Fruit fly (Drosophila melanogaster): ENCODE data around the gene Boh2.

The Boh2 gene

dm6 chr2L:11148969-11149368 lies 29.9 kb upstream of the Boh2 start, which contains the start of gene Gyc32E:
Gene Gyc32E (minus strand): TSS chr2L:11149101.
- TF ChIP-seq h (optimal IDR thresholded peaks at IDR 0.05), result no peak
- TF ChIP-seq pum (GFP tag; optimal IDR thresholded peaks at IDR 0.05), result no peak
- TF ChIP-seq nau (GFP tag; optimal IDR thresholded peaks at IDR 0.05), result no peak
- no peak for TF ChIP-seq CHES-1-like (GFP tag; optimal IDR thresholded peaks at IDR 0.05)
- no peak for TF ChIP-seq lov (optimal IDR thresholded peaks at IDR 0.05)
- TF ChIP-seq lov (GFP tag; IDR thresholded peaks at IDR 0.05), result no peak
- TF ChIP-seq scrt (GFP tag; optimal IDR thresholded peaks at IDR 0.05), result peak; percentile 54
- TF ChIP-seq CG8765 (GFP tag; IDR thresholded peaks at IDR 0.05), result no peak
- peak; percentile 84 for TF ChIP-seq Deaf1 (tag; optimal IDR thresholded peaks at IDR 0.05)
- TF ChIP-seq Hey (tag; optimal IDR thresholded peaks at IDR 0.05), result no peak
- TF ChIP-seq phol (tag; optimal IDR thresholded peaks at IDR 0.05), result no peak

- TF ChIP-seq CG12071 (GFP tag; optimal IDR thresholded peaks at IDR 0.05) (no peak), BtbVII (GFP tag; optimal IDR thresholded peaks at IDR 0.05) (no peak), sens-2 (GFP tag; IDR thresholded peaks at IDR 0.05) (no peak), B-H2 (GFP tag; optimal IDR thresholded peaks at IDR 0.05) (no peak), CG12769 (tag; optimal IDR thresholded peaks at IDR 0.05) (no peak), CG10321 (GFP tag; IDR thresholded peaks at IDR 0.05) (0 out of 2 replicates have a peak, but pooled peaks have one; percentile 12), CG9932 (GFP tag; IDR thresholded peaks at IDR 0.05) (no peak), CG31388 (GFP tag; optimal IDR thresholded peaks at IDR 0.05) (no peak), Tbp (GFP tag; optimal IDR thresholded peaks at IDR 0.05) (no peak), Dip3 (GFP tag; optimal IDR thresholded peaks at IDR 0.05) (peak; percentile 37), CG6689 (GFP tag; IDR thresholded peaks at IDR 0.05) (0 out of 2 replicates have a peak, but pooled peaks have one; percentile 7), mirr (GFP tag; optimal IDR thresholded peaks at IDR 0.05) (no peak), CG8478 (optimal IDR thresholded peaks at IDR 0.05) (no peak), nom (GFP tag; optimal IDR thresholded peaks at IDR 0.05) (no peak), CG4328 (GFP tag; optimal IDR thresholded peaks at IDR 0.05) (no peak), HLHmδ (GFP tag; optimal IDR thresholded peaks at IDR 0.05) (no peak), CG13624 (GFP tag; optimal IDR thresholded peaks at IDR 0.05) (peak; percentile 15), cas (GFP tag; IDR thresholded peaks at IDR 0.05) (no peak), crc (GFP tag; optimal IDR thresholded peaks at IDR 0.05) (no peak), yki (optimal IDR thresholded peaks at IDR 0.05) (no peak), ac (GFP tag; optimal IDR thresholded peaks at IDR 0.05) (no peak), CG11093 (GFP tag; IDR thresholded peaks at IDR 0.05) (no peak), crol (GFP tag; IDR thresholded peaks at IDR 0.05) (no peak), CG9609 (GFP tag; optimal IDR thresholded peaks at IDR 0.05) (no peak), insv (GFP tag; optimal IDR thresholded peaks at IDR 0.05) (no peak), CG16813 (GFP tag; IDR thresholded peaks at IDR 0.05; ENCODE audit: partially characterized antibody) (no peak), CG11504 (tag; optimal IDR thresholded peaks at IDR 0.05) (no peak), pum (GFP tag; optimal IDR thresholded peaks at IDR 0.05) (no peak), CG30403 (GFP tag; optimal IDR thresholded peaks at IDR 0.05) (peak; percentile 18), Poxn (GFP tag; IDR thresholded peaks at IDR 0.05) (no peak), Sry-δ (GFP tag; optimal IDR thresholded peaks at IDR 0.05) (no peak), Spps (tag; optimal IDR thresholded peaks at IDR 0.05) (no peak), cwo (GFP tag; optimal IDR thresholded peaks at IDR 0.05) (no peak), al (GFP tag; IDR thresholded peaks at IDR 0.05) (no peak), fu2 (GFP tag; optimal IDR thresholded peaks at IDR 0.05) (no peak), H15 (GFP tag; IDR thresholded peaks at IDR 0.05) (no peak), Ravus (GFP tag; IDR thresholded peaks at IDR 0.05) (no peak), CG7839 (tag; optimal IDR thresholded peaks at IDR 0.05) (no peak), Hr51 (GFP tag; optimal IDR thresholded peaks at IDR 0.05) (no peak), ranshi (GFP tag; IDR thresholded peaks at IDR 0.05) (peak; percentile 30; the same call in 1 of the 2 replicates)
Observed at dm6 chr2L:11155166-11155958, 23.5 kb upstream of the Boh2 start, which contains the start of gene CG6287. Gene CG6287 (minus strand): TSS chr2L:11155721.

Measured in whole organism, embryonic.